Fruit fly (Drosophila melanogaster) whole organism, embryonic: ENCODE data around the gene peng.

ENCODE experiments used
- CG13424 ChIP-seq: fragments of 200-800 bp; sonication (Bioruptor generic); optimal IDR thresholded peaks from 2 replicates; lab custom pipeline; 2019; ENCODE audit warnings: missing biosample characterization, mild to moderate bottlenecking, missing genetic modification characterization, moderate library complexity
- CG18599 ChIP-seq: fragments of 200-800 bp; sonication (Bioruptor generic); optimal IDR thresholded peaks from 3 replicates; lab custom pipeline; 2017; ENCODE audit warnings: missing biosample characterization, missing genetic modification characterization, mild to moderate bottlenecking, moderate library complexity, missing genetic modification reagents
- CG8290 ChIP-seq, 3 experiments: fragments of 200-800 bp; sonication (Bioruptor generic); optimal IDR thresholded peaks; 2 replicates each; lab custom pipeline; 2016 to 2019; ENCODE audit warnings: missing biosample characterization in 3 of 3, missing genetic modification characterization in 3 of 3, mild to moderate bottlenecking in 2 of 3, moderate library complexity in 1 of 3
- Dek ChIP-seq: fragments of 200-800 bp; sonication (Bioruptor generic); optimal IDR thresholded peaks from 3 replicates; lab custom pipeline; 2019; ENCODE audit warnings: missing biosample characterization, mild to moderate bottlenecking, missing genetic modification characterization, moderate library complexity
- aop ChIP-seq: fragments of 200-800 bp; sonication (Bioruptor generic); IDR thresholded peaks from 2 replicates; pipeline ENCODE4 v1.3.6; 2022; ENCODE audit warnings: missing biosample characterization, missing genetic modification characterization
- pum ChIP-seq: fragments of 200-800 bp; sonication (Bioruptor generic); optimal IDR thresholded peaks from 2 replicates; lab custom pipeline; 2016; ENCODE audit warnings: missing biosample characterization, missing genetic modification characterization
- tio ChIP-seq: fragments of 200-800 bp; sonication (Bioruptor generic); optimal IDR thresholded peaks from 2 replicates; lab custom pipeline; 2017; ENCODE audit warnings: missing biosample characterization, missing genetic modification characterization, inconsistent platforms
- tna ChIP-seq: fragments of 200-800 bp; sonication (Bioruptor generic); IDR thresholded peaks from 2 replicates; pipeline ENCODE4 v1.3.6; 2022; ENCODE audit warnings: missing biosample characterization, missing genetic modification characterization; ENCODE audit not compliant: partially characterized antibody

DNA sequence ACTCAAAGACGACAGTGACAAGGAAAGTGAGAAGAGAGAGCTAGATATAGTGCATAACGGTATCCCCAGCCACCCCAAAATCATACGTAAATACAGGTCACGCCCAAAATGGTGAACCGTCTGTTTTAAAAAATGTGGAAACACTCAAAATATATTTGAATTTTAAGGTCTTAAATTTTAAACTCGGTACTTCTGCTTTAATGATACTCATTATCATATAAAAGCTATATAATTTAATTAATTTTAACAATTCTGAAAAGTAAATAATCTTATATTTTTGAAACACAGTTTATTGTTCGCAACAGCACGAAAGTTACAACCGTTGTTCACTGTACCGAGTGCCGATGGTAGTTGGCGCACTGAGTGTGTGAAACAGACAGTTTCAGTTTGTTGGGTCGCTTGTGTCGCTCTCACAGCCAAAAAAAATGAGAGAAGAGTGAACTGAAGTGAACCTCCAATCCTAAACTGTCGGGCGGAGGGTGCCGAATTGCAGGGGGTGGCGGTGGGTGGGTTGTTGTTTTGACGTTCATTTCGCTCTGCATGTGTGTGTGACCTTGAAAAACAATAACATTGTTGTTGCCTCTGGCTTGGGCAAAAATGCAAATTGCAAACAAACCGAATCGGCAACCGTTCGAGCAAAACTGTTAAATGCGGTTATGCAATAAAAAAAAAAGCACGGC lies 16.8 kb upstream of the peng start:
- TF ChIP-seq tio (GFP tag; lab: Kevin White, UChicago) (peak; percentile 91), CG18599 (GFP tag; lab: Kevin White, UChicago) (peak; percentile 97), CG8290 (GFP tag; optimal IDR thresholded peaks at IDR 0.05; lab: Kevin White, UChicago) (peak; percentile 59), CG8290 (tag; optimal IDR thresholded peaks at IDR 0.05; lab: Kevin White, UChicago) (peak in 1 of 2 experiments; percentile 69), aop (GFP tag; lab: Robert Waterston, UW) (no peak), pum (GFP tag; lab: Kevin White, UChicago) (peak; percentile 30), Dek (tag; lab: Kevin White, UChicago) (peak; percentile 94), tna (GFP tag; lab: Robert Waterston, UW) (no peak), CG13424 (peak; percentile 96)
